Worm (Caenorhabditis elegans): Measurements from ENCODE around the gene M04C3.2.

Gene M04C3.2

DNA sequence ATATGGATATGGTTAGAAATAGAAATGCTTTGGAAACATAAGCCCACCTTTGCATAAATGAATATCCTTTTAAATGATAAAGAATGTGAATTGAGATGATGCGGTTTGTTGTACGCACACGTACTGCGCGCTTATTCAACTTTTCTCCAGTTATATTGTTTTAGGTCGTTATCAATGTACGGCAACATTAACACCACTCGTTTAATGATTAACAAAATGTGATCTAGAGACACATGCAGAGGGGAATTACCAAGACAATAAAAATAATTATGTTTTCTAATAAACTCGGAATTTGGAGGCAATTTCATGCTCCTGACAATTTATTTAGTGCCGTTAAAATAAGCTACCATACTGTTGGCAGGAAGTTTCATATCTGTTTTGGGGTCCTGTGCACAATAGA, 3.3 kb downstream of the M04C3.2 start, which contains the start of gene M04C3.1:
Gene M04C3.1 (minus strand): TSS at position 164 of the 400 bp plus-strand sequence.
- TF ChIP-seq ceh-13 (GFP tag; optimal IDR thresholded peaks at IDR 0.05) (no peak), flt-1 (GFP tag; IDR thresholded peaks at IDR 0.05) (no peak), aly-1 (tag; optimal IDR thresholded peaks at IDR 0.05) (no peak), hnd-1 (tag; optimal IDR thresholded peaks at IDR 0.05) (no peak), tbx-37 (GFP tag; conservative IDR thresholded peaks at IDR 0.05) (no peak), ama-1 (optimal IDR thresholded peaks at IDR 0.05) (no peak), pes-1 (GFP tag; IDR thresholded peaks at IDR 0.05) (no peak), scrt-1 (GFP tag; IDR thresholded peaks at IDR 0.05) (no peak), tra-4 (tag; optimal IDR thresholded peaks at IDR 0.05) (no peak), F13C5.2 (tag; optimal IDR thresholded peaks at IDR 0.05) (no peak)

DNA sequence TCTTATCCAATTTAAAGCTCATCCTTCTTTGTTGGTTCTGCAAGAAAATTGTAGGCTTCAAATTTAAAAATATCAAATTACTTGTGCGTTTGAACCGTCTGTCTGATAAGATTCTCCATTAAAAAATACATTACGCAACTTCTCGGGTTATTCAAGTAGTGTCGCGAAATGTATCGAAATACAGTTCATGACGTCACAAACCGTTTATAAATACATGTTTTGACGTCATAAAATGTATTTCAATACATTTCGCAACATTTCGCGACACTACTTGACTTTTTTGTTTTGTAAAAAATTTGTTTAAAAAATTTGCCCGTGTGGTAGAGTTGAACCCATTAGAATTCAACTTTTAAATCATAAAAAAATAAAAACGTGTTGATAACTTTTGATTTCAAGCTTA, 5.1 kb downstream of the M04C3.2 start:
- TF ChIP-seq pes-1 (GFP tag; IDR thresholded peaks at IDR 0.05) (no peak), ets-7 (tag; optimal IDR thresholded peaks at IDR 0.05) (no peak), ama-1 (optimal IDR thresholded peaks at IDR 0.05) (no peak), B0310.2 (tag; optimal IDR thresholded peaks at IDR 0.05) (no peak)

DNA sequence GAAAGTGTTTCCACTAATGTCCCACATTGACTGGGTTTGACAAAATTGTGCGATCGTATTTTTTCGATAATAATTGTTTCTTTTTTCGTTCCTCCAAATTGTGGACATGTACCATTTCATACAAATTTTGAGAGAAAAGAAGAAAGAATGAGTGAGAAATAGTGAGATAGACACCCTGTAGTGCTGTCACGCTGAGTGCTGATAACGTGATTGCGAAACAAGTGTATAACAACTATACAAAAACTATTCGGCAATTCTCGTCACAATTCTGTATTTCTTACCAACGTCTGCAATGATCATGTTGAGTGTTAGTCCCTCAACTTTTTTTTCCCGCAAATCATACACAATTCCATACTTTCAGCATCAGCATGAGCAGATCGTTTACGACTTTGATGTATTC, 12.4 kb downstream of the M04C3.2 start, which contains the start of gene C25F9.14:
Gene C25F9.14 (plus strand): TSS at position 178 of the 400 bp plus-strand sequence.
- TF ChIP-seq hmg-4 (GFP tag; optimal IDR thresholded peaks at IDR 0.05) (no peak), F13C5.2 (tag; optimal IDR thresholded peaks at IDR 0.05) (no peak), ceh-13 (GFP tag; optimal IDR thresholded peaks at IDR 0.05) (no peak), aly-1 (tag; optimal IDR thresholded peaks at IDR 0.05) (no peak)

DNA sequence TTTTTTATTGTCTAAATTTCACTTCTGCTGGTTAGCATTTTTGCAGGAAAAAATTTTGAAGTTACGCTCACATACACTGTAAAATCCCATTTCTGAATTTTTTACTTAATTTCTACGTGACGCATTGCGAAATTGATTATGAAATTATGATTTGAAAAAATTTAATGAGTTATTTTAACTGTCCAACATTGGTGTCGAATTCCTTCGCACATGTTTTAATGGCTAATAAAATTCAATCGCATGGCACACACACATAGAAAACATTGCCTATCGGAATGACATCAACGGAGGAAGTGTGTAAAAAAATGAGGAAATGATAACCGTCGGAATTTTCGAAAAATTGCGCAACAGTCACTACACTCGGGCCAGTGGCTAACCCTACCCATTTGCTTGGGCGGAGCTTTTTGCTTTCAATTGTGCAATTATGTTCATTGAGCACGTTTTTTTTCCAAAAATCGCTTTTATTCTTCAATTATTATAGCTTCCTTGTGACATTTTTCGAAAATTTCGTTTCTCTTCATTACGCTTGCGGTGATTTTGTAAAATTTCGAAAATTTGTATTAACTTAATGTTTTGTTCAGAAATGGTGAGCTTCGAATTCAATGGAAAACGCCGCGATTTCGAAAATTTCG, 14.8 kb downstream of the M04C3.2 start, which contains the start of gene C25F9.16:
Gene C25F9.16 (plus strand): TSS at position 582 of the 632 bp plus-strand sequence.
- TF ChIP-seq B0310.2 (tag; optimal IDR thresholded peaks at IDR 0.05) = no peak
- TF ChIP-seq flt-1 (GFP tag; IDR thresholded peaks at IDR 0.05) = no peak
- no peak for TF ChIP-seq scrt-1 (GFP tag; IDR thresholded peaks at IDR 0.05)
- TF ChIP-seq ama-1 (optimal IDR thresholded peaks at IDR 0.05) = no peak
- no peak for TF ChIP-seq tbx-37 (GFP tag; conservative IDR thresholded peaks at IDR 0.05)
- no peak for TF ChIP-seq pes-1 (GFP tag; IDR thresholded peaks at IDR 0.05)
- TF ChIP-seq hmbx-1 (tag; optimal IDR thresholded peaks at IDR 0.05) = no peak
- no peak for TF ChIP-seq tbx-11 (GFP tag; IDR thresholded peaks at IDR 0.05)
- no peak for TF ChIP-seq F13C5.2 (tag; optimal IDR thresholded peaks at IDR 0.05)

DNA sequence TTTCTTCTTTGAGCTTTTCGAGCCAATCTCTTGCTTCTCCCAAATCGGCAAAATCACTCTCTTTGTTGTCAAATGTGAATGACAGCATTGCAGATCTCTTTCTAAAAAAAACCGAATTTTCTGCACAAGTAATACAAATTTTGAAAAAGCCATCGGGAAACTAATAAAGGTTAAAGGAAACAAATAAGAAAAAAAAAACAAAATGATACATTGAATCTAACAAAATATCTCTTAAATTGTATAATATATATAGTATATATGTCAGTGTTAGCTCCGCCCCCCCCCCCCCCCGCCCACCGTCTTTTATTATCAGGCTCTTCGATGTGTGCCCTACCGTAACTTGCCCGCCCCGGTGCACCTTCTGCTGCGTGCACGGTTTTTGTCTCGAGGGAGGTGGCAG, 15.7 kb downstream of the M04C3.2 start, which contains the start of gene C25F9.11:
Gene C25F9.11 (minus strand): TSS at position 101 of the 400 bp plus-strand sequence.
- TF ChIP-seq ets-7 (tag; optimal IDR thresholded peaks at IDR 0.05) = no peak
- no peak for TF ChIP-seq ceh-36 (tag; optimal IDR thresholded peaks at IDR 0.05)
- TF ChIP-seq ceh-13 (GFP tag; optimal IDR thresholded peaks at IDR 0.05) = no peak
- TF ChIP-seq aly-1 (tag; optimal IDR thresholded peaks at IDR 0.05) = no peak

DNA sequence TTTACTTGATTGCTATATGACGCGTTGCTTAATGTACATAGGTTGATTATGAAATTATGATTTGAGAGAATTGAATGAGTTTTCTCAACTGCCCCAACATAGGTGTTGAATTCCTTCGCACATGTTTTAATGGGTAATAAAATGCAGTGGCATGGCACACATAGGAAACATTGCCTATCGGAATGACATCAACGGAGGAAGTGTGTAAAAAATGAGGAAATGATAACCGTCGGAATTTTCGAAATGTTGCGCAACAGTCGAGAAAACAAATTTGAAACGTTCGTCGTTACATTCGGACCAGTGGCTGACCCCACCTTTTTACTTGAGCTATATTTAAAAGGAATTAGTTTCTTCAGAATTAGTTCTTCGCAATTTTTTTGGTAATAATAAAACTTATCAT, 16.7 kb downstream of the M04C3.2 start:
- no peak for TF ChIP-seq ceh-13 (GFP tag; optimal IDR thresholded peaks at IDR 0.05)
- no peak for TF ChIP-seq sea-1 (GFP tag; conservative IDR thresholded peaks at IDR 0.05)
- no peak for TF ChIP-seq pes-1 (GFP tag; IDR thresholded peaks at IDR 0.05)
- TF ChIP-seq aly-1 (tag; optimal IDR thresholded peaks at IDR 0.05) = no peak
- no peak for TF ChIP-seq ama-1 (optimal IDR thresholded peaks at IDR 0.05)
- no peak for TF ChIP-seq scrt-1 (GFP tag; IDR thresholded peaks at IDR 0.05)
- TF ChIP-seq F13C5.2 (tag; optimal IDR thresholded peaks at IDR 0.05) = no peak
- TF ChIP-seq tbx-11 (GFP tag; IDR thresholded peaks at IDR 0.05) = no peak
- no peak for TF ChIP-seq hmbx-1 (tag; optimal IDR thresholded peaks at IDR 0.05)
- TF ChIP-seq tra-4 (tag; optimal IDR thresholded peaks at IDR 0.05) = no peak
- no peak for TF ChIP-seq hmg-4 (GFP tag; optimal IDR thresholded peaks at IDR 0.05)
- no peak for TF ChIP-seq B0310.2 (tag; optimal IDR thresholded peaks at IDR 0.05)
- no peak for TF ChIP-seq ceh-36 (tag; optimal IDR thresholded peaks at IDR 0.05)

DNA sequence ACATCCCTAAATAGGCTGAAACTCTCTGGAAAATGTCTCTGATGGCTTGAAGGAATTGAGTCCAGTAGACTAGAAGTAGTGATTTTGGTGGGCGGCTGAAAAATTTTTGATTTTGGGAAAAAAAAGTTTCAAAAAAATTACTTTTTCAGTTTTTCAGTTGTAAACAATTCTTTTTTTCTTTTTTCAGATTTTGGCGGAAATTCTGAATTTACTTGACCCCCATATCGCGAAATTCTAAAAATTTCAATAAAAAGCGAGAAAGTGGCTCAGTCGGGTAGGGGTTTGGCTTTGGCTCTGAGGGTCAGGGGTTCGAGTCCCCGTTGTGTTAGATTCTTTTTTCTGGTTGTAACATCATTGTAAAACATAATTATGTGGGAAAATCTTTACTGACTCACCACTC, 17.7 kb downstream of the M04C3.2 start, which contains the start of gene srw-85:
Gene srw-85 (minus strand): TSS at position 101 of the 400 bp plus-strand sequence.
- TF ChIP-seq tbx-37 (GFP tag; conservative IDR thresholded peaks at IDR 0.05) (no peak), ceh-36 (tag; optimal IDR thresholded peaks at IDR 0.05) (no peak), hmbx-1 (tag; optimal IDR thresholded peaks at IDR 0.05) (no peak), tra-4 (tag; optimal IDR thresholded peaks at IDR 0.05) (no peak), hmg-4 (GFP tag; optimal IDR thresholded peaks at IDR 0.05) (no peak), pes-1 (GFP tag; IDR thresholded peaks at IDR 0.05) (no peak), ets-7 (tag; optimal IDR thresholded peaks at IDR 0.05) (no peak), sea-1 (GFP tag; conservative IDR thresholded peaks at IDR 0.05) (no peak), hnd-1 (tag; optimal IDR thresholded peaks at IDR 0.05) (no peak), B0310.2 (tag; optimal IDR thresholded peaks at IDR 0.05) (no peak), flt-1 (GFP tag; IDR thresholded peaks at IDR 0.05) (no peak), tbx-11 (GFP tag; IDR thresholded peaks at IDR 0.05) (no peak), scrt-1 (GFP tag; IDR thresholded peaks at IDR 0.05) (no peak), ceh-13 (GFP tag; optimal IDR thresholded peaks at IDR 0.05) (no peak), ama-1 (optimal IDR thresholded peaks at IDR 0.05) (no peak), F13C5.2 (tag; optimal IDR thresholded peaks at IDR 0.05) (no peak), aly-1 (tag; optimal IDR thresholded peaks at IDR 0.05) (no peak)

DNA sequence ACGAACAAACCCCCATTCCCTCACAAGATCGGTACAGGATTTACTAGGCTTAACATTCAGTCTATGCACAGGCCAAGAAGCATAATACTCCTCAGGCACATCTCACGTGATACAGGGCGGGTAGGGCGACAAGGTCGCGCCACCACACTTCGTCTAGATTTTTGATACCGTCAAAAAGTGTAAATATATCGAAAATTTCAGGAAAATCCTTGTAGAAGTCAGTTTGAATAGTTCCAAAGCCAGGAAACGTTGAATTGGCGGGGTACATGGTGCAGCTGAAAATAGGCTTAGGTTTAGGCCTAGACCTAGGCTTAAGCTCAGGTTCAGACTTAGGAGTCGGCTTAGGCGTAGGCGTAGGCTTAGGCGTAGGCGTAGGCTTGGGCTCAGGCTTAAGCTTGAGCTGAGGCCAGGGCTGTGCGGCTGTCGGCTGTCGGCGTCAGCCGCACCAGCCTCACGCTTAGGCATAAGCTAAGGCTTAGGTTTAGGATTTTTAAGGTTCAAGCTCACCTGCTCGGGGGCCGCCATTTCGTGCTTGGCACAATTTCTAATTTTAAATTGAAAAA, 18.3 kb downstream of the M04C3.2 start:
- peak; percentile 26 for TF ChIP-seq hmg-4 (GFP tag; optimal IDR thresholded peaks at IDR 0.05)
- TF ChIP-seq F13C5.2 (tag; optimal IDR thresholded peaks at IDR 0.05) = no peak
- TF ChIP-seq hnd-1 (tag; optimal IDR thresholded peaks at IDR 0.05) = no peak
- TF ChIP-seq ceh-36 (tag; optimal IDR thresholded peaks at IDR 0.05) = peak; percentile 50
- TF ChIP-seq pes-1 (GFP tag; IDR thresholded peaks at IDR 0.05) = no peak

Data from whole organism, early embryonic.